In genomic region chr3R:13208451-13208850, dm6 we compare ENCODE assay signal across 1 fruit fly cellular context.
TF ChIP-seq lines count a peak whose summit lies in the region.

No protein-coding gene starts in this region.

TF ChIP-seq in whole organism, embryonic, 481 proteins besides CTCF, POLR2A, EP300 and RAD21 (continued from another document):
- no peak for TF ChIP-seq Deaf1 (tag; optimal IDR thresholded peaks at IDR 0.05; lab: Kevin White, UChicago)
- no peak for TF ChIP-seq gsb (GFP tag; IDR thresholded peaks at IDR 0.05; lab: Robert Waterston, UW)
- no peak for TF ChIP-seq Lpt (GFP tag; optimal IDR thresholded peaks at IDR 0.05; lab: Kevin White, UChicago)
- no peak for TF ChIP-seq Ssrp (tag; optimal IDR thresholded peaks at IDR 0.05; lab: Kevin White, UChicago)
- TF ChIP-seq CG6854 (GFP tag; optimal IDR thresholded peaks at IDR 0.05; lab: Kevin White, UChicago), result no peak
- peak; percentile 33; the same call in 1 of the 2 replicates for TF ChIP-seq vvl (GFP tag; IDR thresholded peaks at IDR 0.05; lab: Robert Waterston, UW)
- no peak for TF ChIP-seq CG8924 (tag; optimal IDR thresholded peaks at IDR 0.05; lab: Kevin White, UChicago)
- peak; percentile 25 for TF ChIP-seq stwl (tag; optimal IDR thresholded peaks at IDR 0.05; lab: Kevin White, UChicago)
- TF ChIP-seq ara (GFP tag; IDR thresholded peaks at IDR 0.05; lab: Robert Waterston, UW), result no peak
- TF ChIP-seq CG11456 (GFP tag; IDR thresholded peaks at IDR 0.05; lab: Robert Waterston, UW), result no peak
- TF ChIP-seq CG12942 (GFP tag; optimal IDR thresholded peaks at IDR 0.05; lab: Kevin White, UChicago), result no peak
- TF ChIP-seq Myb (GFP tag; optimal IDR thresholded peaks at IDR 0.05; lab: Kevin White, UChicago), result peak; percentile 81
- peak; percentile 8 for TF ChIP-seq Jarid2 (GFP tag; optimal IDR thresholded peaks at IDR 0.05; lab: Kevin White, UChicago)
- TF ChIP-seq Med (GFP tag; lab: Kevin White, UChicago), result peak; percentile 68
- peak; percentile 95 for TF ChIP-seq ewg (GFP tag; optimal IDR thresholded peaks at IDR 0.05; lab: Kevin White, UChicago)
- no peak for TF ChIP-seq yki (optimal IDR thresholded peaks at IDR 0.05; lab: Kevin White, UChicago)
- no peak for TF ChIP-seq hbn (GFP tag; IDR thresholded peaks at IDR 0.05; lab: Robert Waterston, UW; ENCODE audit: partially characterized antibody)
- no peak for TF ChIP-seq CG11696 (GFP tag; IDR thresholded peaks at IDR 0.05; lab: Robert Waterston, UW)
- no peak for TF ChIP-seq nau (GFP tag; optimal IDR thresholded peaks at IDR 0.05; lab: Kevin White, UChicago)
- peak; percentile 90 for TF ChIP-seq E2f2 (GFP tag; IDR thresholded peaks at IDR 0.05; lab: Robert Waterston, UW)
- TF ChIP-seq en (GFP tag; optimal IDR thresholded peaks at IDR 0.05; lab: Kevin White, UChicago), result no peak
- TF ChIP-seq slbo (GFP tag; IDR thresholded peaks at IDR 0.05; lab: Robert Waterston, UW), result no peak
- no peak for TF ChIP-seq fru (optimal IDR thresholded peaks at IDR 0.05; lab: Kevin White, UChicago)
